Worm (Caenorhabditis elegans) whole organism, L1 larva: ENCODE measurements around the gene algn-13.

ENCODE experiments used
- ces-1 ChIP-seq: fragments of 150-350 bp; optimal IDR thresholded peaks from 2 replicates; lab custom pipeline; 2014; ENCODE audit warnings: missing biosample characterization, missing genetic modification reagents, missing genetic modification characterization
- hlh-17 ChIP-seq: fragments of 200-800 bp; sonication (Bioruptor generic); optimal IDR thresholded peaks from 2 replicates; lab custom pipeline; 2018; ENCODE audit warnings: missing genetic modification characterization, mild to moderate bottlenecking, missing compliant biosample characterization, moderate library complexity, borderline replicate concordance

ce11 chrV:13916196-13916595, 45.6 kb downstream of the algn-13 start, which contains the start of gene str-252:
- TF ChIP-seq hlh-17 (GFP tag; lab: Kevin White, UChicago) (no peak), ces-1 (no peak)
